Fruit fly (Drosophila melanogaster): ENCODE results near the gene Polr2A.

Polr2A gene

dm6 chrX:11528026-11528702, 42.0 kb downstream of the Polr2A start (continued):
- TF ChIP-seq tap (tag; optimal IDR thresholded peaks at IDR 0.05) (peak; percentile 78), lbe (GFP tag; optimal IDR thresholded peaks at IDR 0.05) (no peak), CG12659 (GFP tag; optimal IDR thresholded peaks at IDR 0.05) (peak; percentile 57), CG17328 (GFP tag; IDR thresholded peaks at IDR 0.05) (peak; percentile 88), toy (GFP tag; IDR thresholded peaks at IDR 0.05) (0 out of 2 replicates have a peak, but pooled peaks have one; percentile 29), phol (tag; optimal IDR thresholded peaks at IDR 0.05) (peak; percentile 89), ATbp (GFP tag; optimal IDR thresholded peaks at IDR 0.05) (peak; percentile 87), HmgD (GFP tag; optimal IDR thresholded peaks at IDR 0.05) (no peak), insv (GFP tag; optimal IDR thresholded peaks at IDR 0.05) (no peak), Elba2 (GFP tag; optimal IDR thresholded peaks at IDR 0.05) (no peak), Antp (GFP tag; optimal IDR thresholded peaks at IDR 0.05) (no peak), luna (GFP tag; optimal IDR thresholded peaks at IDR 0.05) (no peak), Ssrp (tag; optimal IDR thresholded peaks at IDR 0.05) (peak; percentile 85), scrt (GFP tag; optimal IDR thresholded peaks at IDR 0.05) (peak; percentile 16), CG14860 (GFP tag; IDR thresholded peaks at IDR 0.05; ENCODE audit: partially characterized antibody) (no peak), Ets97D (GFP tag; optimal IDR thresholded peaks at IDR 0.05) (peak; percentile 13), CG7745 (tag; optimal IDR thresholded peaks at IDR 0.05) (peak; percentile 51), C15 (GFP tag; IDR thresholded peaks at IDR 0.05) (no peak), CG2199 (GFP tag; IDR thresholded peaks at IDR 0.05) (peak; percentile 87), CkIIα-i1 (GFP tag; IDR thresholded peaks at IDR 0.05) (no peak), CG18476 (GFP tag; optimal IDR thresholded peaks at IDR 0.05) (peak; percentile 51), gsb (GFP tag; IDR thresholded peaks at IDR 0.05) (no peak), CG9817 (tag; optimal IDR thresholded peaks at IDR 0.05) (peak; percentile 52), Dip2 (GFP tag; IDR thresholded peaks at IDR 0.05) (no peak), CG15269 (tag; optimal IDR thresholded peaks at IDR 0.05) (peak; percentile 66), esg (GFP tag; conservative IDR thresholded peaks at IDR 0.05) (peak; percentile 56), pb (GFP tag; optimal IDR thresholded peaks at IDR 0.05) (no peak), pum (GFP tag; optimal IDR thresholded peaks at IDR 0.05) (peak; percentile 65), chn (GFP tag; optimal IDR thresholded peaks at IDR 0.05) (peak; percentile 74), hbn (GFP tag; IDR thresholded peaks at IDR 0.05; ENCODE audit: partially characterized antibody) (no peak), D19B (GFP tag; optimal IDR thresholded peaks at IDR 0.05) (no peak), CG11398 (GFP tag; optimal IDR thresholded peaks at IDR 0.05) (no peak), CG6683 (GFP tag; optimal IDR thresholded peaks at IDR 0.05) (peak; percentile 23), CG18011 (GFP tag; optimal IDR thresholded peaks at IDR 0.05) (peak; percentile 6), CG5953 (GFP tag; IDR thresholded peaks at IDR 0.05) (peak; percentile 43; the same call in 1 of the 2 replicates), CG6175 (GFP tag; IDR thresholded peaks at IDR 0.05) (no peak), Hr51 (GFP tag; optimal IDR thresholded peaks at IDR 0.05) (peak; percentile 9 to 66), mld (GFP tag; IDR thresholded peaks at IDR 0.05; ENCODE audit: partially characterized antibody) (no peak), pzg (GFP tag; optimal IDR thresholded peaks at IDR 0.05) (no peak), Deaf1 (tag; optimal IDR thresholded peaks at IDR 0.05) (peak; percentile 45), CG7271 (tag; optimal IDR thresholded peaks at IDR 0.05) (no peak), Taf1 (GFP tag; IDR thresholded peaks at IDR 0.05) (no peak), CG17612 (GFP tag; IDR thresholded peaks at IDR 0.05) (peak; percentile 39; the same call in 1 of the 2 replicates), Usf (GFP tag; optimal IDR thresholded peaks at IDR 0.05) (peak; percentile 65), CG14050 (GFP tag; IDR thresholded peaks at IDR 0.05) (peak; percentile 41; the same call in 1 of the 3 replicates), CG31224 (GFP tag; IDR thresholded peaks at IDR 0.05) (0 out of 2 replicates have a peak, but pooled peaks have one; percentile 25), jigr1 (GFP tag; IDR thresholded peaks at IDR 0.05) (0 out of 3 replicates have a peak, but pooled peaks have one; percentile 26), sug (tag; optimal IDR thresholded peaks at IDR 0.05) (peak; percentile 32), CG10543 (GFP tag; optimal IDR thresholded peaks at IDR 0.05) (peak; percentile 6)

Measured in whole organism, embryonic.